Fruit fly (Drosophila melanogaster) whole organism, embryonic: Measurements from ENCODE around the gene Galphai.

Source experiments
- Ada2b ChIP-seq: fragments of 200-800 bp; sonication (Bioruptor generic); IDR thresholded peaks from 2 replicates; pipeline ENCODE4 v1.3.6; 2022; ENCODE audit warnings: missing biosample characterization, missing genetic modification characterization
- CG10274 ChIP-seq: fragments of 200-800 bp; sonication (Bioruptor generic); optimal IDR thresholded peaks from 3 replicates; lab custom pipeline; 2017; ENCODE audit warnings: missing biosample characterization, mild to moderate bottlenecking, missing genetic modification characterization
- CG11456 ChIP-seq: fragments of 200-800 bp; sonication (Bioruptor generic); IDR thresholded peaks from 3 replicates; pipeline ENCODE4 v1.3.6; 2022; ENCODE audit warnings: missing biosample characterization, missing genetic modification characterization
- CG11696 ChIP-seq: fragments of 200-800 bp; sonication (Bioruptor generic); IDR thresholded peaks from 2 replicates; pipeline ENCODE4 v1.3.6; 2022; ENCODE audit warnings: missing biosample characterization, missing genetic modification characterization
- CG12071 ChIP-seq: fragments of 200-800 bp; sonication (Bioruptor generic); optimal IDR thresholded peaks from 3 replicates; lab custom pipeline; 2018; ENCODE audit warnings: missing biosample characterization, mild to moderate bottlenecking, missing genetic modification characterization
- CG12104 ChIP-seq: fragments of 200-800 bp; sonication (Bioruptor generic); optimal IDR thresholded peaks from 3 replicates; lab custom pipeline; 2016; ENCODE audit warnings: missing biosample characterization, missing genetic modification characterization
- CG15696 ChIP-seq: fragments of 200-800 bp; sonication (Bioruptor generic); optimal IDR thresholded peaks from 2 replicates; lab custom pipeline; 2019; ENCODE audit warnings: missing biosample characterization, mild to moderate bottlenecking, missing genetic modification characterization, moderate library complexity
- CG1647 ChIP-seq: fragments of 200-800 bp; sonication (Bioruptor generic); optimal IDR thresholded peaks from 3 replicates; lab custom pipeline; 2016; ENCODE audit warnings: missing biosample characterization, missing genetic modification characterization
- CG17361 ChIP-seq: fragments of 200-800 bp; sonication (Bioruptor generic); IDR thresholded peaks from 3 replicates; pipeline ENCODE4 v1.3.6; 2022; ENCODE audit warnings: missing biosample characterization, missing genetic modification characterization
- CG3065 ChIP-seq: fragments of 200-800 bp; sonication (Bioruptor generic); optimal IDR thresholded peaks from 2 replicates; lab custom pipeline; 2016; ENCODE audit warnings: missing biosample characterization, missing genetic modification characterization
- CG3726 ChIP-seq: fragments of 200-800 bp; sonication (Bioruptor generic); IDR thresholded peaks from 3 replicates; pipeline ENCODE4, ENCODE4 v1.3.6; 2022; ENCODE audit warnings: missing biosample characterization, missing genetic modification characterization
- CG4328 ChIP-seq: fragments of 200-800 bp; sonication (Bioruptor generic); optimal IDR thresholded peaks from 3 replicates; lab custom pipeline; 2017; ENCODE audit warnings: missing biosample characterization, missing genetic modification reagents, missing genetic modification characterization
- CG4707 ChIP-seq: fragments of 200-800 bp; sonication (Bioruptor generic); optimal IDR thresholded peaks from 2 replicates; lab custom pipeline; 2018; ENCODE audit warnings: missing biosample characterization, mild to moderate bottlenecking, missing genetic modification characterization, moderate library complexity
- CG6654 ChIP-seq: fragments of 200-800 bp; sonication (Bioruptor generic); optimal IDR thresholded peaks from 2 replicates; lab custom pipeline; 2017; ENCODE audit warnings: missing biosample characterization, mild to moderate bottlenecking, missing genetic modification characterization
- CG7357 ChIP-seq: fragments of 200-800 bp; sonication (Bioruptor generic); IDR thresholded peaks from 3 replicates; pipeline ENCODE4 v1.3.6; 2022; ENCODE audit warnings: missing biosample characterization, missing genetic modification characterization
- CG9817 ChIP-seq: fragments of 200-800 bp; sonication (Bioruptor generic); optimal IDR thresholded peaks from 2 replicates; lab custom pipeline; 2018; ENCODE audit warnings: missing biosample characterization, mild to moderate bottlenecking, missing genetic modification characterization, moderate library complexity
- CG9932 ChIP-seq: fragments of 200-800 bp; sonication (Bioruptor generic); IDR thresholded peaks from 2 replicates; pipeline ENCODE4 v1.3.6; 2022; ENCODE audit warnings: missing biosample characterization, missing genetic modification characterization
- Chrac-16 ChIP-seq: fragments of 200-800 bp; sonication (Bioruptor generic); optimal IDR thresholded peaks from 3 replicates; lab custom pipeline; 2016; ENCODE audit warnings: missing biosample characterization, missing genetic modification characterization
- Dbx ChIP-seq: fragments of 200-800 bp; sonication (Bioruptor generic); IDR thresholded peaks from 3 replicates; pipeline ENCODE4 v1.3.6; 2022; ENCODE audit warnings: missing biosample characterization, missing genetic modification characterization
- Deaf1 ChIP-seq: fragments of 200-800 bp; optimal IDR thresholded peaks from 3 replicates; lab custom pipeline; 2019; ENCODE audit warnings: missing biosample characterization, mild to moderate bottlenecking, missing genetic modification characterization, moderate library complexity
- Drgx ChIP-seq: fragments of 200-800 bp; sonication (Bioruptor generic); IDR thresholded peaks from 2 replicates; pipeline ENCODE4 v1.3.6; 2022; ENCODE audit warnings: missing biosample characterization, missing genetic modification characterization
- Eip74EF ChIP-seq, 2 experiments: fragments of 200-800 bp in 1 of 2; fragments of >200 bp in 1 of 2; sonication (Bioruptor generic) in 1 of 2; optimal IDR thresholded peaks; 2 replicates each; lab custom pipeline; 2017 to 2019; ENCODE audit warnings: missing biosample characterization in 2 of 2, missing genetic modification characterization in 2 of 2, mild to moderate bottlenecking in 1 of 2, moderate library complexity in 1 of 2
- Hr78 ChIP-seq, 2 experiments: fragments of 200-800 bp in 1 of 2; fragments of >200 bp in 1 of 2; sonication (Bioruptor generic) in 1 of 2; optimal IDR thresholded peaks; 2 replicates each; lab custom pipeline; 2017 to 2019; ENCODE audit warnings: missing biosample characterization in 2 of 2, missing genetic modification characterization in 2 of 2, mild to moderate bottlenecking in 1 of 2, moderate library complexity in 1 of 2
- Meics ChIP-seq: fragments of 200-800 bp; sonication (Bioruptor generic); optimal IDR thresholded peaks from 2 replicates; lab custom pipeline; 2017; ENCODE audit warnings: missing biosample characterization, mild to moderate bottlenecking, missing genetic modification characterization
- Neu2 ChIP-seq: fragments of 200-800 bp; sonication (Bioruptor generic); optimal IDR thresholded peaks from 3 replicates; lab custom pipeline; 2016; ENCODE audit warnings: missing biosample characterization, missing genetic modification characterization, borderline replicate concordance
- Oli ChIP-seq: fragments of 200-800 bp; sonication (Bioruptor generic); optimal IDR thresholded peaks from 2 replicates; lab custom pipeline; 2018; ENCODE audit warnings: missing biosample characterization, mild to moderate bottlenecking, missing genetic modification characterization, moderate library complexity
- Opbp ChIP-seq: fragments of 200-800 bp; sonication (Bioruptor generic); IDR thresholded peaks from 3 replicates; pipeline ENCODE4 v1.3.6; 2022; ENCODE audit warnings: missing biosample characterization, missing genetic modification characterization; ENCODE audit not compliant: partially characterized antibody
- Ravus ChIP-seq: fragments of 200-800 bp; sonication (Bioruptor generic); IDR thresholded peaks from 2 replicates; pipeline ENCODE4 v1.3.6; 2022; ENCODE audit warnings: missing biosample characterization, missing genetic modification characterization
- Rx ChIP-seq: fragments of 200-800 bp; sonication (Bioruptor generic); IDR thresholded peaks from 2 replicates; pipeline ENCODE4 v1.3.6; 2022; ENCODE audit warnings: missing biosample characterization, missing genetic modification characterization
- Side ChIP-seq: fragments of 200-800 bp; sonication (Bioruptor generic); optimal IDR thresholded peaks from 2 replicates; lab custom pipeline; 2016; ENCODE audit warnings: missing biosample characterization, missing genetic modification characterization
- bigmax ChIP-seq: fragments of 200-800 bp; sonication (Bioruptor generic); optimal IDR thresholded peaks from 2 replicates; lab custom pipeline; 2018; ENCODE audit warnings: missing biosample characterization, mild to moderate bottlenecking, missing genetic modification characterization
- caup ChIP-seq: fragments of 200-800 bp; sonication (Bioruptor generic); optimal IDR thresholded peaks from 3 replicates; lab custom pipeline; 2017; ENCODE audit warnings: missing biosample characterization, mild to moderate bottlenecking, missing genetic modification characterization, moderate library complexity; ENCODE audit not compliant: severe bottlenecking
- dmrt11E ChIP-seq: fragments of 200-800 bp; sonication (Bioruptor generic); optimal IDR thresholded peaks from 3 replicates; lab custom pipeline; 2018; ENCODE audit warnings: missing biosample characterization, mild to moderate bottlenecking, missing genetic modification characterization, moderate library complexity
- dpn ChIP-seq, 2 experiments: fragments of 200-800 bp; sonication (Bioruptor generic); optimal IDR thresholded peaks; 3 replicates each; lab custom pipeline; 2016; ENCODE audit warnings: missing biosample characterization in 2 of 2, missing genetic modification characterization in 2 of 2
- fru ChIP-seq: fragments of >200 bp; optimal IDR thresholded peaks from 2 replicates; lab custom pipeline; 2017
- knrl ChIP-seq: fragments of 200-800 bp; sonication (Bioruptor generic); IDR thresholded peaks from 3 replicates; pipeline ENCODE4 v1.3.6; 2022; ENCODE audit warnings: missing biosample characterization, missing genetic modification characterization; ENCODE audit not compliant: partially characterized antibody
- mam ChIP-seq: fragments of 200-800 bp; sonication (Bioruptor generic); optimal IDR thresholded peaks from 3 replicates; lab custom pipeline; 2016; ENCODE audit warnings: missing biosample characterization, missing genetic modification characterization
- nau ChIP-seq: fragments of 200-800 bp; sonication (Bioruptor generic); optimal IDR thresholded peaks from 3 replicates; lab custom pipeline; 2017; ENCODE audit warnings: missing biosample characterization, mild to moderate bottlenecking, missing genetic modification characterization, missing genetic modification reagents
- otp ChIP-seq: fragments of 200-800 bp; sonication (Bioruptor generic); IDR thresholded peaks from 3 replicates; pipeline ENCODE4, ENCODE4 v1.3.6; 2022; ENCODE audit warnings: missing biosample characterization, missing genetic modification characterization
- pan ChIP-seq, 4 experiments: fragments of >200 bp in 3 of 4; fragments of 200-800 bp in 1 of 4; sonication (Bioruptor generic) in 1 of 4; optimal IDR thresholded peaks in 3 of 4; IDR thresholded peaks in 1 of 4; 2 replicates each; pipeline versions ENCODE4 v1.3.6 to Lab custom; 2017 to 2022; ENCODE audit warnings: missing biosample characterization in 2 of 4, missing genetic modification characterization in 2 of 4, mixed read lengths in 1 of 4
- prd ChIP-seq, 3 experiments: fragments of >200 bp in 2 of 3; fragments of 200-800 bp in 1 of 3; sonication (Bioruptor generic) in 1 of 3; optimal IDR thresholded peaks in 2 of 3; IDR thresholded peaks in 1 of 3; 2 replicates in 2 of 3; 3 replicates in 1 of 3; pipeline versions ENCODE4 v1.3.6 to Lab custom; 2017 to 2022; ENCODE audit warnings: missing biosample characterization in 1 of 3, missing genetic modification characterization in 1 of 3
- run ChIP-seq: fragments of 200-800 bp; sonication (Bioruptor generic); optimal IDR thresholded peaks from 3 replicates; lab custom pipeline; 2018; ENCODE audit warnings: missing biosample characterization, mild to moderate bottlenecking, missing genetic modification characterization
- sisA ChIP-seq: fragments of 200-800 bp; sonication (Bioruptor generic); IDR thresholded peaks from 2 replicates; pipeline ENCODE4 v1.3.6; 2022; ENCODE audit warnings: missing biosample characterization, missing genetic modification characterization
- tap ChIP-seq: fragments of 200-800 bp; optimal IDR thresholded peaks from 3 replicates; lab custom pipeline; 2019; ENCODE audit warnings: missing biosample characterization, mild to moderate bottlenecking, missing genetic modification characterization, moderate library complexity
- tin ChIP-seq: fragments of 200-800 bp; sonication (Bioruptor generic); optimal IDR thresholded peaks from 3 replicates; lab custom pipeline; 2016; ENCODE audit warnings: missing biosample characterization, missing genetic modification characterization
- unc-4 ChIP-seq: fragments of 200-800 bp; sonication (Bioruptor generic); IDR thresholded peaks from 2 replicates; pipeline ENCODE4 v1.3.6; 2022; ENCODE audit warnings: missing biosample characterization, missing genetic modification characterization; ENCODE audit not compliant: partially characterized antibody
- wor ChIP-seq: fragments of 200-800 bp; sonication (Bioruptor generic); IDR thresholded peaks from 2 replicates; pipeline ENCODE4 v1.3.6; 2022; ENCODE audit warnings: missing biosample characterization, missing genetic modification characterization
- z ChIP-seq: fragments of 200-800 bp; sonication (Bioruptor generic); IDR thresholded peaks from 3 replicates; pipeline ENCODE4 v1.3.6; 2022; ENCODE audit warnings: missing biosample characterization, missing genetic modification characterization

Gene Galphai

DNA sequence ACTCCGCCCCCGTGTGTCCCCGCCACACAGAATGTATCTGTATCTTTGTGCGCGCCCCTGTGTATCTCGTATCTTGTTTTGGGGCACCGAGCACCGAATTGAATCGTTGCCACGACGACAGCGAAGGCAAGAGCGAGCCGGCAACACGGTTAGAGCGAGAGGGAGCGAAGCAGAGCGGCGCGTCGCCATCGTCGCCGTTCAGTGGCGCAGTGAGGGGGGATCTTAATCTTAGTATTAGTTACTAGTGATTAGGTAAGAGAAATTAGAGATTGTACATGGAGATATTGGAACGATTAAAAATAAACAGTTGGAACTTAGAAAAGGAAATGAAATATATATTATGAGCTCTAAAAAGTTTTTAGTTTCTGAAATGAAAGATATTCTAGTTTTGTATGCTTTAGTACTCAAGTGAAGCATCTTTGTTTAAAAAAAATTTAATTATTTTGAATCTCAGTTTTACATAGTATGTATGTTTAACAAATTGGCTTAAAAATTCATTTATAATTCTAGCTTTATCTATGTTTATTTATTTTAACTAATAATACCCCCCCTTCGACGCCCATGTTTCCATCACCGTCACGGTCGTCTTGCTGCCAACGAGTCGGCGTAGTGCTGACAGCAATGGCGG is 9.2 kb upstream of the Galphai start (continued):
- peak; percentile 52 for TF ChIP-seq CG12071 (GFP tag; lab: Kevin White, UChicago)
- peak; percentile 70 for TF ChIP-seq Drgx (GFP tag; lab: Robert Waterston, UW)
- TF ChIP-seq CG12104 (GFP tag; lab: Kevin White, UChicago): peak; percentile 96
- TF ChIP-seq Oli (tag; lab: Kevin White, UChicago): peak; percentile 93
- peak in 1 of 2 experiments; percentile 93 for TF ChIP-seq Hr78 (GFP tag; optimal IDR thresholded peaks at IDR 0.05; lab: Kevin White, UChicago)
- TF ChIP-seq CG17361 (GFP tag; lab: Robert Waterston, UW): peak; percentile 100
- peak; percentile 77 for TF ChIP-seq Dbx (GFP tag; lab: Robert Waterston, UW)
- peak; percentile 94 for TF ChIP-seq CG4328 (GFP tag; lab: Kevin White, UChicago)
- TF ChIP-seq prd (optimal IDR thresholded peaks at IDR 0.05; lab: Kevin White, UChicago): no peak
- peak; percentile 87 for TF ChIP-seq prd (GFP tag; IDR thresholded peaks at IDR 0.05; lab: Robert Waterston, UW)
- peak; percentile 72 for TF ChIP-seq Side (GFP tag; lab: Kevin White, UChicago)
- peak; percentile 82; the same call in 2 of the 3 replicates for TF ChIP-seq CG3726 (GFP tag; lab: Robert Waterston, UW)
- peak; percentile 77 for TF ChIP-seq mam (GFP tag; lab: Kevin White, UChicago)
- peak; percentile 77 for TF ChIP-seq dpn (GFP tag; optimal IDR thresholded peaks at IDR 0.05; lab: Kevin White, UChicago)
- TF ChIP-seq CG9817 (tag; lab: Kevin White, UChicago): peak; percentile 81
- TF ChIP-seq CG15696 (tag; lab: Kevin White, UChicago): peak; percentile 92
- peak; percentile 92 for TF ChIP-seq dmrt11E
- no peak for TF ChIP-seq Neu2 (GFP tag; lab: Kevin White, UChicago)
- TF ChIP-seq CG7357 (GFP tag; lab: Robert Waterston, UW): peak; percentile 81
- TF ChIP-seq nau: peak; percentile 94
- TF ChIP-seq knrl (GFP tag; lab: Robert Waterston, UW): no peak
- no peak for TF ChIP-seq unc-4 (GFP tag; lab: Robert Waterston, UW)
- peak; percentile 77 for TF ChIP-seq wor
- peak; percentile 15; the same call in 1 of the 2 replicates for TF ChIP-seq Ravus (GFP tag; lab: Robert Waterston, UW)
- peak; percentile 94 for TF ChIP-seq Meics
- TF ChIP-seq CG9932: peak; percentile 78
- TF ChIP-seq tin (GFP tag; lab: Kevin White, UChicago): peak; percentile 93
- TF ChIP-seq Chrac-16: peak; percentile 88
- TF ChIP-seq CG3065 (GFP tag; lab: Kevin White, UChicago): peak; percentile 66
- TF ChIP-seq CG11456 (GFP tag; lab: Robert Waterston, UW): peak; percentile 78
- TF ChIP-seq Opbp (GFP tag; lab: Robert Waterston, UW): no peak
- peak in 1 of 2 experiments; percentile 96 for TF ChIP-seq Eip74EF (GFP tag; optimal IDR thresholded peaks at IDR 0.05; lab: Kevin White, UChicago)
- peak; percentile 68 for TF ChIP-seq run (tag; lab: Kevin White, UChicago)
- peak; percentile 65 for TF ChIP-seq Ada2b
- peak; percentile 38; the same call in 1 of the 2 replicates for TF ChIP-seq Rx (GFP tag; lab: Robert Waterston, UW)
- TF ChIP-seq caup (GFP tag; lab: Kevin White, UChicago): peak; percentile 89
- TF ChIP-seq tap: peak; percentile 90
- TF ChIP-seq otp (GFP tag; lab: Robert Waterston, UW): 0 out of 3 replicates have a peak, but pooled peaks have one; percentile 19
- no peak for TF ChIP-seq bigmax (GFP tag; lab: Kevin White, UChicago)
- TF ChIP-seq CG6654: peak; percentile 85
- peak; percentile 82 for TF ChIP-seq CG10274 (GFP tag; lab: Kevin White, UChicago)
- no peak for TF ChIP-seq pan (optimal IDR thresholded peaks at IDR 0.05; lab: Kevin White, UChicago)
- TF ChIP-seq pan (GFP tag; optimal IDR thresholded peaks at IDR 0.05 in 1 of 2, IDR thresholded peaks at IDR 0.05 in 1 of 2): peak in 1 of 2 experiments; percentile 85
- peak; percentile 88 for TF ChIP-seq Deaf1 (tag; lab: Kevin White, UChicago)
- no peak for TF ChIP-seq z
- TF ChIP-seq CG1647 (GFP tag; lab: Kevin White, UChicago): no peak
- TF ChIP-seq fru (lab: Kevin White, UChicago): no peak
- TF ChIP-seq sisA (GFP tag; lab: Robert Waterston, UW): peak; percentile 86
- TF ChIP-seq CG11696: 0 out of 2 replicates have a peak, but pooled peaks have one; percentile 37
- peak; percentile 33 for TF ChIP-seq CG4707 (GFP tag; lab: Kevin White, UChicago)
